Fruit fly (Drosophila melanogaster) whole organism: Measurements from ENCODE around the gene sdk.
"Not testable (repeated sequence)": the region's sequence is repeated elsewhere in the genome, so short reads cannot be mapped to it uniquely, and the experiment has no call there.

ENCODE experiments used
- CG8478 ChIP-seq: fragments of >200 bp; optimal IDR thresholded peaks from 2 replicates; lab custom pipeline; 2018; ENCODE audit warnings: inconsistent platforms
- Dll ChIP-seq: fragments of >200 bp; optimal IDR thresholded peaks from 2 replicates; lab custom pipeline; 2017
- EcR ChIP-seq, 2 experiments: fragments of >200 bp; optimal IDR thresholded peaks; 2 replicates each; lab custom pipeline; 2017; ENCODE audit warnings: missing biosample characterization in 2 of 2, missing genetic modification characterization in 2 of 2, missing genetic modification reagents in 2 of 2
- pan ChIP-seq: fragments of >200 bp; optimal IDR thresholded peaks from 2 replicates; lab custom pipeline; 2017
- psq ChIP-seq: fragments of >200 bp; optimal IDR thresholded peaks from 2 replicates; lab custom pipeline; 2017
- usp ChIP-seq: fragments of >200 bp; optimal IDR thresholded peaks from 2 replicates; lab custom pipeline; 2017; ENCODE audit warnings: missing biosample characterization, missing genetic modification characterization, mixed read lengths

sdk gene

DNA sequence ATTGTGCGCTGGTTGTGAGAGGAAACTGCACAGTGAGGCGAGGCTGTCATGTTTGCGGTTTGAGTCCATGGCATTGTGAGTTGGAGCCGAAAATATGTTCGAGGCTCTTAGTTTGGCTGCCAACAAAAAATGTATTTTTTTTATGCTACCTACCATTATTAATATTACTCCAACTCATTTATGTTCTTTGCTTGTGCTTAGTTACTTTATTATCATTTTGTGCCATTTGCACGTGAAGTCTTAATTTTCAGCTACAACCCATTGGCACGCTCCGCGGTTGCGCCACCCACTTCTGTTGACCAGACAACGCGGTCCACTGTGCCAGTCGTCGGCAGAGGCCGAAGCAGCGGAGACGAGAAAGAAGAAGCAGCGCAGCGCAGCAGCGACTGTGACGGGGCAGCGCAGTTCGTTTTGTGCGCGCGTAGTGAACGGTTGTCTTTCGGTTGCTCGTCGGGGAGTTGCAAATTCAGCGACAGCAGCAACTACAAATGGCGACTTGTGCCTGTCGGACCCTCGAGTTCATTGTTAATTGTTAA lies at the start of gene sdk:
TSS of gene sdk (plus strand) at position 398 of the 536 bp plus-strand sequence.
- no peak for TF ChIP-seq psq
- no peak for TF ChIP-seq Dll (lab: Kevin White, UChicago)
- TF ChIP-seq pan (lab: Kevin White, UChicago) = no peak
- no peak for TF ChIP-seq usp (GFP tag; lab: Kevin White, UChicago)
- no peak for TF ChIP-seq CG8478 (lab: Kevin White, UChicago)
- TF ChIP-seq EcR (GFP tag; optimal IDR thresholded peaks at IDR 0.05; lab: Kevin White, UChicago) = no peak

DNA sequence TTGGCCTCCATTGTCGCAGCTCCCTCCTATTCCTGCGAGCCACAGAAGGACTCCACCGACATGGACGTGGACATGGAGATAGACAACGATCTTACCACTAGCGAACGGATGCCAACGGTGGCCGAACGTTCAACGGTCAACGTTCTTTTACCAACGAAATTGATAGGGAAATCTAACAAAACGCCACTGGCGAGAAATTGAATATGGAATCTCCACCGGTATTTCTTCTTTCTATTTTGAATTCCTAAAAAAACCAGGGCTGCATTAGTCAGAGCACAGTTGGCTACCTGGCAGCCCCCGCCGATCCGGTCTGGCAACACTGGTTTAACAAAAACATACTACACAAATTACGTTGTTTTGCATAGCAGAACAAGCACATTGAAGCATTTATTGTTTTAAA lies 42.2 kb upstream of the sdk start, which contains the start of gene CG13367:
TSS of gene CG13367 (plus strand) at position 301 of the 400 bp plus-strand sequence.
- not testable (repeated sequence) for TF ChIP-seq CG8478 (lab: Kevin White, UChicago); psq; Dll (lab: Kevin White, UChicago)

dm6 chrX:646395-647009 lies 40.1 kb upstream of the sdk start:
- no peak for TF ChIP-seq psq
- TF ChIP-seq pan (lab: Kevin White, UChicago) = no peak
- TF ChIP-seq Dll (lab: Kevin White, UChicago) = no peak
- no peak for TF ChIP-seq CG8478 (lab: Kevin White, UChicago)
- no peak for TF ChIP-seq EcR (GFP tag; optimal IDR thresholded peaks at IDR 0.05; lab: Kevin White, UChicago)
- no peak for TF ChIP-seq usp (GFP tag; lab: Kevin White, UChicago)

DNA sequence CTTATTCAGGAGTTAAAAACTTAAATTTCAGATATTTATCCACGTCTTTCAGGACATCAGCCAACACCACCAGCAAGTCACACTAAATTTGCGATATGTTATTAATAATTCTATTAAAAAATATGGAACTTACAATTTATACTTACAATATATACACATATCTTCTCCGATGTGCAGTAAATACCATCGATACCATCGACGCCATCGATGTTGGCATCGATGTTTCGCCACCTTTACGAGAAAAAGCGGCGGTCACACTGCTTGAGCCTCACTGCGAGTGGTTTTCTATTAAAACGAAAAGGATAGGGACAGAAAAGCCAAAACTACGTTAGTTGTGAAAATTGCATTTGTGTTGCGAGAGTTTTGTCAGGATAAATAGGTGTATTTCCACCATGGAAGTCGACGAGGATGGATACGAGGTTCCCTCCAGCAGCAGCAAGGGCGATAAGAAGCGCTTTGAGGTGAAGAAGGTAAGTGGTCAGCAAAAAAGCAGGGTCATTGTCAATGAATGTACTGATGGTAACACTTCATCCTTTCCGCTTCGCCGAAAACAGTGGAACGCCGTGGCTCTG lies 39.5 kb upstream of the sdk start, which contains the start of gene Roc1a:
TSS of gene Roc1a (plus strand) at position 249 of the 572 bp plus-strand sequence.
- TF ChIP-seq psq (no peak), CG8478 (lab: Kevin White, UChicago) (no peak), Dll (lab: Kevin White, UChicago) (no peak), EcR (GFP tag; optimal IDR thresholded peaks at IDR 0.05; lab: Kevin White, UChicago) (no peak), usp (GFP tag; lab: Kevin White, UChicago) (no peak)

DNA sequence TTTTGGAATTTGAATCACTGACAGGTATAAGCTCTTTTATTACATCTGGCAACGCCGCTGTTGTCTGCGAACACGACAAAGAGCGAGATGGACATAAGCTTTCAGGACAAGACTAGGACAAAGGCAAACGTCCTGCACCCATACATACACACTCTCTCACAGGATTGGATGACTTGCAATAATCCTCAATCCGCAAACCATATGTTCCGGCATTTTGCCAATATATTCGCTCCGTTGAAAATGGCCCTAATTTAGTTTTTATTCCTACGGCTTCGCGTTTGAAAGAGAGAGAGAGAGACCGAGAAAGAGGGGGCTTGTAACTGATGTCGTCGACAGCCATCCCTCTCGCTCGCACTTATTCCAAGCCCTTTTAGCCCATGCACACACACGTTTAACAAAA lies 32.4 kb upstream of the sdk start:
- peak; percentile 46 for TF ChIP-seq CG8478 (lab: Kevin White, UChicago)
- TF ChIP-seq pan (lab: Kevin White, UChicago) = no peak
- TF ChIP-seq Dll (lab: Kevin White, UChicago) = no peak
- no peak for TF ChIP-seq psq
- TF ChIP-seq usp (GFP tag; lab: Kevin White, UChicago) = no peak
- no peak for TF ChIP-seq EcR (GFP tag; optimal IDR thresholded peaks at IDR 0.05; lab: Kevin White, UChicago)

- TF ChIP-seq psq (no peak), EcR (GFP tag; optimal IDR thresholded peaks at IDR 0.05; lab: Kevin White, UChicago) (no peak), CG8478 (lab: Kevin White, UChicago) (no peak)
These were observed 31.7 kb upstream of the sdk start for dm6 chrX:654949-655348.

DNA sequence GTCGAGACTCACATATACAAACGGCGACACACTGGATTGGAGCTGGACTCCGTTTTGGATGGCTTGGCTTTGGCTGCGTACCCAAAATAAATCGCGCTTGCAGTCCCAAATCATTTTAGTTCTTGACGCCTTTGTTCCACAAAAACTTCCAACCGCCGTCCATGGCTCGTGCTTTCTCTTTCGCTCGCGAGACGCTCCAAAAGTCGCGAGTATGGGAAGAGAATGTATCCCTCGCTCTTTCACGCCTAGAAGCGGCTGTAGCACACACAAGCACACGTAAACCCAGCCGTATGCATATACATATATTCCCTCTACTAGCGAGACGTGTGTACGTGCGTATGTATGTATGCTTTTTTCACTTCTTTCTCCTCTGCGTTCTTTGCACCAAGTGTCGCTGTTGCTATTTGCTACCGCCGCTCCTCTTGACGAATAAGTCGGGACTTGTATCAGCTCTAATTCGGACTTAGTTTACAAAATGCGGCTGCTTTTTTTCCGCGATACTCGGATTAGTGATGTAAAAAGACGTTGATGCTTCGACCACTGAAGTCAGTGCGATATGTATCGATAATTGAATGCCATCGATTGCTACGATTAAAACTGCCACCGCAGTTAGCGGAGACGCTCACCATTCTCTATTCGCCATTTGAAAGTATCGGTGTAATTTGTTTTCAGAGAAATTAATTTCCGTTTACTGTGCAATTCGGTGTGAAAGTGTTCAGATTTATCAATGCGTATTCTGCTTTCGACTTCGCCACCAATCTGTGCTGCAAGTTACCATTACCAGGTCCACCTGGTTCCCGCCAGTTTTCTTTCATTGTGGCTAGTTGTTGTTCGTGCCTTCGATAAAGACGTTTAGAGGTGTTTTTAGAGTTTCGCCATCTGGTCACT lies 30.9 kb upstream of the sdk start, which contains the start of the genes Hmt4-20 and SkpA:
TSS of gene Hmt4-20 (minus strand) at position 542 of the 888 bp plus-strand sequence.
TSS of gene SkpA (plus strand) at position 623 of the 888 bp plus-strand sequence.
- no peak for TF ChIP-seq psq
- TF ChIP-seq CG8478 (lab: Kevin White, UChicago) = peak; percentile 44

- no peak for TF ChIP-seq CG8478 (lab: Kevin White, UChicago)
- no peak for TF ChIP-seq EcR (GFP tag; optimal IDR thresholded peaks at IDR 0.05; lab: Kevin White, UChicago)
- no peak for TF ChIP-seq Dll (lab: Kevin White, UChicago)
- no peak for TF ChIP-seq pan (lab: Kevin White, UChicago)
- TF ChIP-seq psq = no peak
- TF ChIP-seq usp (GFP tag; lab: Kevin White, UChicago) = no peak
These were observed 30.2 kb upstream of the sdk start for dm6 chrX:656380-656925.

DNA sequence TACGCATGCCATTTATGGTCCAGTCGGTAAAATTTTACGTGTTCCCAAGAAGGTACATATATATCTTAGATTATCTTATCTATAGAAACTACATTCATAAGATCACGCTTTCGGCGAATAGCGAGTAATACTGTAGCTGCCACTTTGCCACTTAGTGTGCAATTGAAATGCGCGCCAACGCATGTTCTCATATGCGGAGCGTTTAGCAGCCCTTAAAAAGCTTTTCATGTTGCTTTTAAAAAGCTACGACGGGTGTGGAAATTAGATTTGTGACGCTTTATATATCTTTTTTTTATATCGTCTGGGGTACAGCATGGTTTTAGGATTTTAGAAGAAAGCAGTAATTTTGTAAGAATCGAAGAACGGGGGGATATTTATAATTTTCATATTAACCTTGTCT lies 28.6 kb upstream of the sdk start:
- no peak for TF ChIP-seq usp (GFP tag; lab: Kevin White, UChicago)
- no peak for TF ChIP-seq EcR (GFP tag; optimal IDR thresholded peaks at IDR 0.05; lab: Kevin White, UChicago)
- TF ChIP-seq pan (lab: Kevin White, UChicago) = no peak
- TF ChIP-seq Dll (lab: Kevin White, UChicago) = no peak
- no peak for TF ChIP-seq CG8478 (lab: Kevin White, UChicago)
- no peak for TF ChIP-seq psq

DNA sequence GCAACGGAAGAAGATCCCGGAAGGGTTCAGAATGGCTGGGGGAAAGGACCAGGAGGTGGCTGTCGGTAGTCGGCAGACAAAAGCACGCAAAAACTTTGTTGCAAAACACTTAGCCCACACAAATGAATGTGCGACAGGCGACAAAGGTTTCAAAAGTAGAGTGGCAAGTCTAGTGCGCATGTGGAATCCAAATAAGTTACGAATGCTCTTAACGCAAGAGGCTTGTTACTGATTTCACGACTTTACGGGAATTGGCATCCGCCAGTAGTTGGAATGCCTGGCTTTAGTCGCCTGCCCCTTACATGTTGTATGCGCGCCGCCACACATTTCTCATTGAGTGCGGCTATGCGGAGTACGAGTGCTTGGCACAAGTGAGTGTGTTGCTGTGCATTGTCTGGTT lies 8.1 kb upstream of the sdk start:
- TF ChIP-seq EcR (GFP tag; optimal IDR thresholded peaks at IDR 0.05; lab: Kevin White, UChicago) = no peak
- no peak for TF ChIP-seq Dll (lab: Kevin White, UChicago)
- TF ChIP-seq psq = no peak
- no peak for TF ChIP-seq pan (lab: Kevin White, UChicago)
- no peak for TF ChIP-seq usp (GFP tag; lab: Kevin White, UChicago)
- no peak for TF ChIP-seq CG8478 (lab: Kevin White, UChicago)
